Worm (Caenorhabditis elegans) whole organism, mixed stage, embryonic: ENCODE results near the gene Y53F4B.36.
"Not testable (repeated sequence)": the region's sequence is repeated elsewhere in the genome, so short reads cannot be mapped to it uniquely, and the experiment has no call there.

ENCODE experiments used
- M03D4.4 ChIP-seq: sonication (generic microtip); optimal IDR thresholded peaks from 2 replicates; lab custom pipeline; 2017; ENCODE audit warnings: mild to moderate bottlenecking, missing genetic modification characterization, missing compliant biosample characterization
- bed-3 ChIP-seq: fragments of 200-800 bp; sonication (Bioruptor generic); optimal IDR thresholded peaks from 3 replicates; lab custom pipeline; 2018; ENCODE audit warnings: mild to moderate bottlenecking, missing genetic modification characterization, moderate library complexity, missing compliant biosample characterization
- ceh-39 ChIP-seq: fragments of 150-350 bp; optimal IDR thresholded peaks from 2 replicates; lab custom pipeline; 2014; ENCODE audit warnings: missing biosample characterization, missing genetic modification characterization
- ceh-43 ChIP-seq: fragments of 200-800 bp; sonication (Bioruptor generic); optimal IDR thresholded peaks from 2 replicates; lab custom pipeline; 2018; ENCODE audit warnings: mild to moderate bottlenecking, missing genetic modification characterization, moderate library complexity, missing compliant biosample characterization
- ceh-83 ChIP-seq: fragments of 200-800 bp; sonication (Bioruptor generic); optimal IDR thresholded peaks from 2 replicates; lab custom pipeline; 2018; ENCODE audit warnings: mild to moderate bottlenecking, missing genetic modification characterization, missing compliant biosample characterization
- ces-1 ChIP-seq: fragments of 150-350 bp; optimal IDR thresholded peaks from 2 replicates; lab custom pipeline; 2014; ENCODE audit warnings: missing biosample characterization, missing genetic modification reagents, missing genetic modification characterization
- cnd-1 ChIP-seq: fragments of 200-800 bp; sonication (Bioruptor generic); optimal IDR thresholded peaks from 2 replicates; lab custom pipeline; 2018; ENCODE audit warnings: mild to moderate bottlenecking, missing genetic modification characterization, missing compliant biosample characterization
- elt-1 ChIP-seq: sonication (generic microtip); optimal IDR thresholded peaks from 2 replicates; lab custom pipeline; 2017; ENCODE audit warnings: missing genetic modification characterization, mild to moderate bottlenecking, missing compliant biosample characterization, antibody characterized with exemption, moderate library complexity, borderline replicate concordance; ENCODE audit not compliant: insufficient read depth
- elt-3 ChIP-seq: fragments of 150-350 bp; optimal IDR thresholded peaks from 2 replicates; lab custom pipeline; 2014; ENCODE audit warnings: missing biosample characterization, missing genetic modification characterization
- flh-1 ChIP-seq: fragments of 200-800 bp; sonication (Bioruptor generic); optimal IDR thresholded peaks from 2 replicates; lab custom pipeline; 2018; ENCODE audit warnings: mild to moderate bottlenecking, missing genetic modification characterization, moderate library complexity, missing compliant biosample characterization
- ham-2 ChIP-seq: fragments of 200-800 bp; sonication (Bioruptor generic); optimal IDR thresholded peaks from 2 replicates; lab custom pipeline; 2018; ENCODE audit warnings: mild to moderate bottlenecking, missing genetic modification characterization, missing compliant biosample characterization
- hlh-1 ChIP-seq: fragments of 150-350 bp; optimal IDR thresholded peaks from 2 replicates; lab custom pipeline; 2014; ENCODE audit warnings: missing biosample characterization, missing genetic modification reagents, missing genetic modification characterization
- lin-13 ChIP-seq: fragments of 150-350 bp; optimal IDR thresholded peaks from 2 replicates; lab custom pipeline; 2014; ENCODE audit warnings: missing biosample characterization, missing genetic modification characterization
- lin-32 ChIP-seq: fragments of 200-800 bp; sonication (Bioruptor generic); optimal IDR thresholded peaks from 2 replicates; lab custom pipeline; 2018; ENCODE audit warnings: mild to moderate bottlenecking, missing genetic modification characterization, missing compliant biosample characterization
- lsy-2 ChIP-seq: fragments of 150-350 bp; optimal IDR thresholded peaks from 2 replicates; lab custom pipeline; 2014; ENCODE audit warnings: missing biosample characterization, missing genetic modification characterization
- mab-5 ChIP-seq: fragments of 150-350 bp; optimal IDR thresholded peaks from 2 replicates; lab custom pipeline; 2014; ENCODE audit warnings: missing biosample characterization, missing genetic modification characterization
- mep-1 ChIP-seq: fragments of 150-350 bp; optimal IDR thresholded peaks from 2 replicates; lab custom pipeline; 2017; ENCODE audit warnings: missing biosample characterization, missing genetic modification reagents, missing genetic modification characterization, inconsistent platforms
- mls-2 ChIP-seq: sonication (generic microtip); optimal IDR thresholded peaks from 2 replicates; lab custom pipeline; 2016; ENCODE audit warnings: mild to moderate bottlenecking, missing genetic modification characterization, moderate library complexity, missing compliant biosample characterization
- nhr-12 ChIP-seq: fragments of 150-350 bp; optimal IDR thresholded peaks from 2 replicates; lab custom pipeline; 2014; ENCODE audit warnings: missing biosample characterization, missing genetic modification characterization
- nhr-2 ChIP-seq: fragments of 150-350 bp; optimal IDR thresholded peaks from 2 replicates; lab custom pipeline; 2014; ENCODE audit warnings: missing biosample characterization, missing genetic modification characterization
- nhr-237 ChIP-seq: fragments of 150-350 bp; optimal IDR thresholded peaks from 2 replicates; lab custom pipeline; 2014; ENCODE audit warnings: missing biosample characterization, missing genetic modification characterization
- nhr-28 ChIP-seq: fragments of 150-350 bp; optimal IDR thresholded peaks from 2 replicates; lab custom pipeline; 2014; ENCODE audit warnings: missing biosample characterization, missing genetic modification characterization
- pha-4 ChIP-seq: fragments of 150-350 bp; optimal IDR thresholded peaks from 2 replicates; lab custom pipeline; 2018; ENCODE audit warnings: missing biosample characterization, missing genetic modification reagents, missing genetic modification characterization
- sem-2 ChIP-seq: fragments of 200-800 bp; sonication (Bioruptor generic); optimal IDR thresholded peaks from 2 replicates; lab custom pipeline; 2018; ENCODE audit warnings: mild to moderate bottlenecking, missing genetic modification characterization, missing compliant biosample characterization
- sptf-1 ChIP-seq: sonication (generic microtip); optimal IDR thresholded peaks from 2 replicates; lab custom pipeline; 2017; ENCODE audit warnings: mild to moderate bottlenecking, missing genetic modification characterization, moderate library complexity, missing compliant biosample characterization
- tbx-8 ChIP-seq: fragments of 200-800 bp; sonication (Bioruptor generic); optimal IDR thresholded peaks from 2 replicates; lab custom pipeline; 2018; ENCODE audit warnings: mild to moderate bottlenecking, missing genetic modification characterization, moderate library complexity, missing compliant biosample characterization
- unc-120 ChIP-seq: sonication (generic microtip); optimal IDR thresholded peaks from 2 replicates; lab custom pipeline; 2017; ENCODE audit warnings: missing genetic modification characterization, missing compliant biosample characterization; ENCODE audit not compliant: poor library complexity, severe bottlenecking
- unc-62 ChIP-seq: fragments of 150-350 bp; optimal IDR thresholded peaks from 2 replicates; lab custom pipeline; 2014; ENCODE audit warnings: missing biosample characterization, missing genetic modification reagents, missing genetic modification characterization
- ztf-11 ChIP-seq: fragments of 150-350 bp; optimal IDR thresholded peaks from 2 replicates; lab custom pipeline; 2014; ENCODE audit warnings: missing biosample characterization, missing genetic modification characterization

The Y53F4B.36 gene

ce11 chrII:15165681-15166235, 10.0 kb upstream of the Y53F4B.36 start, which contains the start of gene gst-27 (continued):
- peak; percentile 69 for TF ChIP-seq lin-13 (tag; lab: Kevin White, UChicago)
- no peak for TF ChIP-seq ceh-39 (tag; lab: Kevin White, UChicago)
- peak; percentile 49 for TF ChIP-seq pha-4
- TF ChIP-seq lin-32 = peak; percentile 90
- peak; percentile 93 for TF ChIP-seq sptf-1
- TF ChIP-seq, all 35 proteins: peak for 23

DNA sequence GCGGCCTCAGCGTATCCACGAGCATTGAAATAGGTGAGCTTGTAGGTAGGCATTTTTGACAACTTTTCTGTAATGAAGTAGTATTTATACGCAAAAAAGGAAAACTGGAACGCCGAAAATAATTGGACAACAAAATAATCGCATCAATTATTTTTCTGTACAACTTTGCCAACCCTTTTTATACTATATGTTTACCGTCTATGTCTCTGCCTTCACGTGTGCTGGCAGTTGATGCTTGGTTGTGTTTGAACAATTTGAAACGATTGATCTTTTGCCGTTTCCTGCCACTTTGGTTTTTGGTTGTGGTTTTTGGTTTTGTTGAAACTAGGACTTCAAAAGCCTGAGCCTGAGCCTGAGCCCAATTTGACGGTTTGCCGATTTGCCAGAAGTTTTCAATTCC, 8.4 kb upstream of the Y53F4B.36 start, which contains the start of gene gst-28:
TSS of gene gst-28 (minus strand) at position 238 of the 400 bp plus-strand sequence.
- TF ChIP-seq nhr-2 (no peak), ceh-43 (GFP tag; lab: Kevin White, UChicago) (no peak), ham-2 (GFP tag; lab: Kevin White, UChicago) (no peak), ceh-39 (tag; lab: Kevin White, UChicago) (no peak), ces-1 (no peak), lsy-2 (tag; lab: Kevin White, UChicago) (no peak), unc-62 (GFP tag; lab: Kevin White, UChicago) (no peak), nhr-28 (tag; lab: Kevin White, UChicago) (no peak), lin-32 (no peak), sptf-1 (no peak), cnd-1 (no peak), mls-2 (no peak), sem-2 (GFP tag; lab: Kevin White, UChicago) (no peak), elt-3 (tag; lab: Kevin White, UChicago) (no peak), hlh-1 (no peak), M03D4.4 (no peak), elt-1 (tag; lab: Kevin White, UChicago) (no peak), mab-5 (tag; lab: Kevin White, UChicago) (no peak)

- TF ChIP-seq hlh-1 = no peak
- TF ChIP-seq mls-2 = no peak
- no peak for TF ChIP-seq nhr-2
- TF ChIP-seq ceh-83 (GFP tag; lab: Kevin White, UChicago) = no peak
- no peak for TF ChIP-seq lin-32
- TF ChIP-seq mab-5 (tag; lab: Kevin White, UChicago) = no peak
- no peak for TF ChIP-seq flh-1 (GFP tag; lab: Kevin White, UChicago)
- TF ChIP-seq pha-4 = no peak
- TF ChIP-seq M03D4.4 = no peak
- TF ChIP-seq ztf-11 = no peak
- TF ChIP-seq unc-62 (GFP tag; lab: Kevin White, UChicago) = no peak
- TF ChIP-seq ceh-43 (GFP tag; lab: Kevin White, UChicago) = no peak
- TF ChIP-seq lin-13 (tag; lab: Kevin White, UChicago) = no peak
- TF ChIP-seq nhr-12 (tag; lab: Kevin White, UChicago) = no peak
- no peak for TF ChIP-seq nhr-28 (tag; lab: Kevin White, UChicago)
- TF ChIP-seq bed-3 = no peak
- TF ChIP-seq elt-3 (tag; lab: Kevin White, UChicago) = no peak
- no peak for TF ChIP-seq nhr-237
These were observed 5.9 kb upstream of the Y53F4B.36 start, which contains the start of gene gst-29 for ce11 chrII:15169811-15170282. Gene gst-29, minus strand, starts transcription at chrII:15169861.

DNA sequence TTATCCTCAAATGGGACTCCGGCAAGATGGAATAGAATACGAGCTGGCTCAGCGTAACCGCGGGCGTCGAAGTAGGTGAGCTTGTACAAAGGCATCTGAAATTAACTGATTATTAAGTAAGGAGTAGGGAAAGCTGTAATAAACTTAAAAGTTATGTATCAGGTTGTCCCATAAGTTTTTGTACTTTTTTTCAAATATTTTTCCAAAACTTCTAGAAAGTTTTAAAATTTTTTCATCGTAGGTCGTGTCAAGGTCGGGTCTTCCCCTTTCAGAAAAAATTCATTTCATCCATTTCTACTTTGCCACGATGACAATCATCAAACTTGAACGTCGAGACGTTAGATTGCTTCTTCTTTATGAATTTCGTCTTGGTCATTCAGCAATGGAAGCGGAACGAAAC, 3.9 kb upstream of the Y53F4B.36 start, which contains the start of gene gst-39:
TSS of gene gst-39 (minus strand) at position 101 of the 400 bp plus-strand sequence.
- not testable (repeated sequence) for TF ChIP-seq cnd-1; mab-5 (tag; lab: Kevin White, UChicago); lin-13 (tag; lab: Kevin White, UChicago)

ce11 chrII:15173174-15173573, 2.6 kb upstream of the Y53F4B.36 start:
- no peak for TF ChIP-seq sptf-1
- peak; percentile 13 for TF ChIP-seq unc-120 (tag; lab: Kevin White, UChicago)
- no peak for TF ChIP-seq tbx-8 (GFP tag; lab: Kevin White, UChicago)
- no peak for TF ChIP-seq cnd-1
- no peak for TF ChIP-seq mep-1
- no peak for TF ChIP-seq mab-5 (tag; lab: Kevin White, UChicago)
- TF ChIP-seq pha-4 = peak; percentile 23
